Worm (Caenorhabditis elegans): ENCODE measurements around the gene B0507.4.

- TF ChIP-seq flt-1 (GFP tag; IDR thresholded peaks at IDR 0.05) = no peak
- no peak for TF ChIP-seq cog-1 (tag; optimal IDR thresholded peaks at IDR 0.05)
- TF ChIP-seq med-1 (GFP tag; optimal IDR thresholded peaks at IDR 0.05; ENCODE audit: insufficient read depth) = no peak
- no peak for TF ChIP-seq ztf-23 (GFP tag; IDR thresholded peaks at IDR 0.05)
- no peak for TF ChIP-seq T22C8.4 (GFP tag; IDR thresholded peaks at IDR 0.05)
These were observed 14.4 kb downstream of the B0507.4 start for ce11 chrV:8769154-8769553.

Measured in whole organism, midembryonic.